Worm (Caenorhabditis elegans) whole organism, midembryonic: ENCODE measurements around the gene eri-12.
"Not testable (repeated sequence)": the region's sequence is repeated elsewhere in the genome, so short reads cannot be mapped to it uniquely, and the experiment has no call there.

Experiments
- T22C8.4 ChIP-seq: fragments of 200-800 bp; sonication (Bioruptor generic); IDR thresholded peaks from 2 replicates; pipeline ENCODE4 v1.3.6; 2022; ENCODE audit warnings: missing genetic modification characterization, missing compliant biosample characterization
- cog-1 ChIP-seq: sonication (generic microtip); optimal IDR thresholded peaks from 2 replicates; lab custom pipeline; 2016; ENCODE audit warnings: missing genetic modification characterization, missing compliant biosample characterization
- flt-1 ChIP-seq: fragments of 200-800 bp; sonication (Bioruptor generic); IDR thresholded peaks from 2 replicates; pipeline ENCODE4 v1.3.6; 2022; ENCODE audit warnings: missing genetic modification characterization, missing compliant biosample characterization
- klf-2 ChIP-seq: fragments of 200-800 bp; sonication (Bioruptor generic); conservative IDR thresholded peaks from 2 replicates; pipeline ENCODE4 v1.3.6; 2022; ENCODE audit warnings: missing genetic modification reagents, missing genetic modification characterization, missing compliant biosample characterization
- med-1 ChIP-seq: sonication (generic microtip); optimal IDR thresholded peaks from 2 replicates; lab custom pipeline; 2017; ENCODE audit warnings: missing genetic modification characterization, mild to moderate bottlenecking, missing compliant biosample characterization, antibody characterized with exemption, missing genetic modification reagents; ENCODE audit not compliant: insufficient read depth
- ref-1 ChIP-seq: fragments of 200-800 bp; sonication (Bioruptor generic); conservative IDR thresholded peaks from 2 replicates; pipeline ENCODE4 v1.3.6; 2022; ENCODE audit warnings: missing genetic modification reagents, missing genetic modification characterization, missing compliant biosample characterization
- tab-1 ChIP-seq: fragments of 200-800 bp; sonication (Bioruptor generic); IDR thresholded peaks from 2 replicates; pipeline ENCODE4 v1.3.6; 2022; ENCODE audit warnings: missing genetic modification characterization, missing compliant biosample characterization
- ztf-23 ChIP-seq: fragments of 200-800 bp; sonication (Bioruptor generic); IDR thresholded peaks from 2 replicates; pipeline ENCODE4 v1.3.6; 2022; ENCODE audit warnings: missing genetic modification reagents, missing genetic modification characterization, missing compliant biosample characterization
- ztf-29 ChIP-seq: fragments of 200-800 bp; sonication (Bioruptor generic); IDR thresholded peaks from 2 replicates; pipeline ENCODE4 v1.3.6; 2022; ENCODE audit warnings: missing genetic modification reagents, missing genetic modification characterization, missing compliant biosample characterization

eri-12 gene

ce11 chrIV:12160421-12160820 is 3.8 kb downstream of the eri-12 start:
- no peak for TF ChIP-seq ztf-23 (GFP tag; lab: Robert Waterston, UW)
- no peak for TF ChIP-seq ref-1 (GFP tag; lab: Robert Waterston, UW)
- no peak for TF ChIP-seq flt-1 (GFP tag; lab: Robert Waterston, UW)
- no peak for TF ChIP-seq cog-1 (tag; lab: Kevin White, UChicago)
- TF ChIP-seq T22C8.4 (GFP tag; lab: Robert Waterston, UW), result no peak
- no peak for TF ChIP-seq ztf-29
- no peak for TF ChIP-seq med-1
- no peak for TF ChIP-seq klf-2 (GFP tag; lab: Robert Waterston, UW)
- no peak for TF ChIP-seq tab-1 (GFP tag; lab: Robert Waterston, UW)

- TF ChIP-seq ztf-23 (GFP tag; lab: Robert Waterston, UW) (no peak), tab-1 (GFP tag; lab: Robert Waterston, UW) (no peak), cog-1 (tag; lab: Kevin White, UChicago) (no peak), flt-1 (GFP tag; lab: Robert Waterston, UW) (no peak), med-1 (no peak), ztf-29 (no peak), ref-1 (GFP tag; lab: Robert Waterston, UW) (no peak), T22C8.4 (GFP tag; lab: Robert Waterston, UW) (no peak), klf-2 (GFP tag; lab: Robert Waterston, UW) (no peak)
Measured at ce11 chrIV:12162732-12163131, 6.1 kb downstream of the eri-12 start.

DNA sequence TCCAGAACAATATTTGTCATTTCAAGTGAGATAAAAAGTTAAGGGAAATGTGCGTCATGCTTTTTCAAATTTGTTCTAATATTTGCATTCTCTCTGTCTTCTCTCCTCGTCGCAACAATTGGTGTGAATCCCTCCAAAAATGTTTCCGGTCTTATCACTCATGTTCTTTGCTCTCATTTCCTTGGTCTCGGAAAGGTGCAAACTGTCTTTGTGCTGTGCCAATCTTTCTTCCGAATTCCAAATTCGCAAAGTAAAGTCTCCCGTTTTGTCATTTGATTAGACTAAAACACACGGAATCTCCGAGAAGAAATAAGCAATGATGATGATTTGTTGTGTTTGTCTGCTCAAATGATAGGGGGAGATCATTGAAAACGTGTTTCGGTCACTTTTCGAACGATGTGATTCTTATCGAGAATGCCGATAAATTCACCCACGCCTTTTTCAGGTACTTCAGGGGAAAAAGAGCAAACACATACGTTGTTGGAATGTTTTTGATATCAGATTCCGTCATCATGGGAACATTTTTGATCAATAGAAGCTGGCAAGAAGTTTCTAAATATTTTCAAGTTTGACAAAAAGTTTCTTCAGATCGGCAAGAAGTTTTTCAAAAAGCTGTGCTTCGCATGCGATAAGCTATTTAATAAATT is 8.9 kb downstream of the eri-12 start:
- TF ChIP-seq ztf-23 (GFP tag; lab: Robert Waterston, UW) (no peak), klf-2 (GFP tag; lab: Robert Waterston, UW) (no peak), tab-1 (GFP tag; lab: Robert Waterston, UW) (no peak), cog-1 (tag; lab: Kevin White, UChicago) (no peak), ref-1 (GFP tag; lab: Robert Waterston, UW) (no peak), flt-1 (GFP tag; lab: Robert Waterston, UW) (no peak), med-1 (no peak)

ce11 chrIV:12167944-12168343 is 11.3 kb downstream of the eri-12 start, which contains the start of gene F20B10.3:
F20B10.3 (plus strand) TSS chrIV:12168244.
- TF ChIP-seq ztf-29, result no peak
- TF ChIP-seq med-1, result no peak
- TF ChIP-seq flt-1 (GFP tag; lab: Robert Waterston, UW), result no peak
- TF ChIP-seq ref-1 (GFP tag; lab: Robert Waterston, UW), result no peak

DNA sequence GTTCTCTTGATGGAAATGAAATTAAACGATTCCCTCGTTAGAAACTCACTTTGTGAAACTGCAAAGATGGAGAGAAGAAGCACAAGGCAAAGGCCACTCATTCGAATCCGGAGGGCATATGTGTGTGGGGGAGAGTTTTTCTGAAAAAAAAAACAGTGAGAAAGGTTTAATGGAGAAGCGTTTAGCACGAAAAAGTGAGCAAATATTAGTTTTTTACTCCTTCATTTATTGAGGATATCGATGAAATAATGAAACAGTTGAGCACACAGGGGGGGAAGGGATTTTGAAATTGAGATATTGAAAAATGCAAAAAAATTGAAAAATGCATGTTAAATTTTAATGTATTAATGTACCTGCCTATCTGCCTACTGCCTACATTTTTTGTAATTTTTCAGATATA is 21.6 kb downstream of the eri-12 start, which contains the start of gene nlr-1:
TSS of gene nlr-1 (minus strand) at position 101 of the 400 bp plus-strand sequence.
- not testable (repeated sequence) for TF ChIP-seq klf-2, ztf-23, tab-1 (GFP tag; lab: Robert Waterston, UW)

ce11 chrIV:12192104-12192763 is 35.6 kb downstream of the eri-12 start:
- TF ChIP-seq tab-1 (GFP tag; lab: Robert Waterston, UW) (no peak), med-1 (no peak), ref-1 (GFP tag; lab: Robert Waterston, UW) (no peak), ztf-29 (no peak)

ce11 chrIV:12193338-12193737 is 36.7 kb downstream of the eri-12 start:
- TF ChIP-seq tab-1 (GFP tag; lab: Robert Waterston, UW) (no peak), ztf-23 (GFP tag; lab: Robert Waterston, UW) (no peak), cog-1 (tag; lab: Kevin White, UChicago) (no peak)

DNA sequence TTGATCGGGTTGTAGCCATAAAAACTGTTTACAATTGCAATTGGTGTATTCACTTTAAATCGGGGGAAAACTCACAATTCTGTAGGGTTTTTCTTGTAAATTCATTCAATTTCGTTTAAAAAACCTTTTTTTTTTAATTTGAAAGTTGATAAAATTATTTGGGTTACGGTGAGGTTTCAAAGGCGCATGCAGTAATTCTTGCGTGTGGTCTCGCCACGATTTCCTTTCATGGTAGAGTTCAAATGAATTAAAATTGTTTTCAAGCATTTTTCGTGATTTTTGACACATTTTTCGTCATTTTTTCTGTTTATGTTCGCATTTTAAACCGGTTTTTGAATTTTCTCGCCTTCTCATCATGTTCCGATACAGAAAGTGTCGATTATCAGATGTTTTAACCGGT is 38.0 kb downstream of the eri-12 start:
- TF ChIP-seq flt-1 (GFP tag; lab: Robert Waterston, UW), result no peak
- no peak for TF ChIP-seq med-1
- no peak for TF ChIP-seq klf-2 (GFP tag; lab: Robert Waterston, UW)
- no peak for TF ChIP-seq ztf-23 (GFP tag; lab: Robert Waterston, UW)
- TF ChIP-seq T22C8.4 (GFP tag; lab: Robert Waterston, UW), result no peak
- TF ChIP-seq ztf-29, result no peak
- no peak for TF ChIP-seq tab-1 (GFP tag; lab: Robert Waterston, UW)
- no peak for TF ChIP-seq cog-1 (tag; lab: Kevin White, UChicago)
- TF ChIP-seq ref-1 (GFP tag; lab: Robert Waterston, UW), result no peak

- TF ChIP-seq ztf-29, result no peak
- TF ChIP-seq klf-2 (GFP tag; lab: Robert Waterston, UW), result no peak
- TF ChIP-seq T22C8.4 (GFP tag; lab: Robert Waterston, UW), result no peak
- TF ChIP-seq flt-1 (GFP tag; lab: Robert Waterston, UW), result no peak
- TF ChIP-seq ref-1 (GFP tag; lab: Robert Waterston, UW), result no peak
- TF ChIP-seq ztf-23 (GFP tag; lab: Robert Waterston, UW), result no peak
- no peak for TF ChIP-seq tab-1 (GFP tag; lab: Robert Waterston, UW)
- TF ChIP-seq med-1, result no peak
- no peak for TF ChIP-seq cog-1 (tag; lab: Kevin White, UChicago)
Measured at ce11 chrIV:12196608-12197007, 40.0 kb downstream of the eri-12 start.

DNA sequence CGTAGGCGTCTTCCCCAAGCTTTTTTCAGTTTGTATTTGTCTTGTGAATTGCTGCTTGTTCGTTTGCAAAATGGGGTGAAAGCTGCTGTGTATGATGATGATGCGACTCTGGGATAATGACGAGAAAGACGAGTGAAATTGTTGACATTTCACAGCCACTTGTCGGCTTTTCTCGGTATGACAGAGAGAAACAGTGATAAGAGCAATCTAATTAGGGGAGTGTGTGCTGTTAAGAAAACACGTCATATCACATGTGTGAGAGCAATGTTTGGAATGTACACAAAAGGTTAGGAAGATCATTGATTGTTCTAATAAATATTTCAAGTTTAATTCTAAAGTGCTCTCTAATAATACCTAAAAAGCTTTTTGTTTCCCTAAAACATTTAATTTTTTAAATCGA is 41.0 kb downstream of the eri-12 start:
- TF ChIP-seq flt-1 (GFP tag; lab: Robert Waterston, UW) (no peak), klf-2 (GFP tag; lab: Robert Waterston, UW) (no peak), tab-1 (GFP tag; lab: Robert Waterston, UW) (no peak), cog-1 (tag; lab: Kevin White, UChicago) (no peak), med-1 (no peak), T22C8.4 (GFP tag; lab: Robert Waterston, UW) (no peak), ztf-29 (no peak), ref-1 (GFP tag; lab: Robert Waterston, UW) (no peak), ztf-23 (GFP tag; lab: Robert Waterston, UW) (no peak)
